Fruit fly (Drosophila melanogaster) whole organism, embryonic: ENCODE measurements around the gene CG11999.

ENCODE experiments used
- ATbp ChIP-seq: fragments of 200-800 bp; sonication (Bioruptor generic); optimal IDR thresholded peaks from 2 replicates; lab custom pipeline; 2017; ENCODE audit warnings: missing biosample characterization, mild to moderate bottlenecking, missing genetic modification characterization, missing genetic modification reagents
- Atf6 ChIP-seq: fragments of 200-800 bp; sonication (Bioruptor generic); IDR thresholded peaks from 2 replicates; pipeline ENCODE4 v1.3.6; 2022; ENCODE audit warnings: missing biosample characterization, missing genetic modification characterization
- B-H2 ChIP-seq: fragments of 200-800 bp; sonication (Bioruptor generic); optimal IDR thresholded peaks from 2 replicates; lab custom pipeline; 2018; ENCODE audit warnings: missing biosample characterization, mild to moderate bottlenecking, missing genetic modification characterization
- BEAF-32 ChIP-seq: fragments of 200-800 bp; sonication (Bioruptor generic); optimal IDR thresholded peaks from 3 replicates; lab custom pipeline; 2017; ENCODE audit warnings: missing biosample characterization, missing genetic modification characterization, mild to moderate bottlenecking, moderate library complexity, missing genetic modification reagents
- BtbVII ChIP-seq: fragments of 200-800 bp; sonication (Bioruptor generic); optimal IDR thresholded peaks from 3 replicates; lab custom pipeline; 2017; ENCODE audit warnings: missing biosample characterization, mild to moderate bottlenecking, missing genetic modification characterization
- CG10431 ChIP-seq: fragments of 200-800 bp; sonication (Bioruptor generic); optimal IDR thresholded peaks from 3 replicates; lab custom pipeline; 2018; ENCODE audit warnings: missing biosample characterization, mild to moderate bottlenecking, missing genetic modification characterization
- CG11504 ChIP-seq: fragments of 200-800 bp; sonication (Bioruptor generic); optimal IDR thresholded peaks from 3 replicates; lab custom pipeline; 2019; ENCODE audit warnings: missing biosample characterization, mild to moderate bottlenecking, missing genetic modification characterization, moderate library complexity
- CG12659 ChIP-seq: fragments of 200-800 bp; sonication (Bioruptor generic); optimal IDR thresholded peaks from 3 replicates; lab custom pipeline; 2017; ENCODE audit warnings: mild to moderate bottlenecking, missing biosample characterization, missing genetic modification reagents, missing genetic modification characterization
- CG13296 ChIP-seq: fragments of 200-800 bp; sonication (Bioruptor generic); optimal IDR thresholded peaks from 3 replicates; lab custom pipeline; 2018; ENCODE audit warnings: missing biosample characterization, mild to moderate bottlenecking, missing genetic modification characterization
- CG13894 ChIP-seq: fragments of 200-800 bp; sonication (Bioruptor generic); optimal IDR thresholded peaks from 3 replicates; lab custom pipeline; 2018; ENCODE audit warnings: missing biosample characterization, mild to moderate bottlenecking, missing genetic modification characterization, moderate library complexity
- CG15601 ChIP-seq: fragments of 200-800 bp; sonication (Bioruptor generic); optimal IDR thresholded peaks from 3 replicates; lab custom pipeline; 2019; ENCODE audit warnings: missing biosample characterization, mild to moderate bottlenecking, missing genetic modification characterization, moderate library complexity
- CG16813 ChIP-seq: fragments of 200-800 bp; sonication (Bioruptor generic); IDR thresholded peaks from 3 replicates; pipeline ENCODE4 v1.3.6; 2022; ENCODE audit warnings: missing biosample characterization, missing genetic modification characterization; ENCODE audit not compliant: partially characterized antibody
- CG17328 ChIP-seq: fragments of 200-800 bp; sonication (Bioruptor generic); IDR thresholded peaks from 2 replicates; pipeline ENCODE4 v1.3.6; 2022; ENCODE audit warnings: missing biosample characterization, missing genetic modification characterization
- CG17359 ChIP-seq: fragments of 200-800 bp; sonication (Bioruptor generic); optimal IDR thresholded peaks from 3 replicates; lab custom pipeline; 2018; ENCODE audit warnings: missing biosample characterization, mild to moderate bottlenecking, missing genetic modification characterization, moderate library complexity
- CG18619 ChIP-seq: fragments of 200-800 bp; sonication (Bioruptor generic); optimal IDR thresholded peaks from 3 replicates; lab custom pipeline; 2017; ENCODE audit warnings: missing biosample characterization, mild to moderate bottlenecking, missing genetic modification characterization
- CG2116 ChIP-seq: fragments of 200-800 bp; sonication (Bioruptor generic); optimal IDR thresholded peaks from 3 replicates; lab custom pipeline; 2018; ENCODE audit warnings: missing biosample characterization, mild to moderate bottlenecking, missing genetic modification characterization
- CG2889 ChIP-seq: fragments of 200-800 bp; sonication (Bioruptor generic); IDR thresholded peaks from 3 replicates; pipeline ENCODE4 v1.3.6; 2022; ENCODE audit warnings: missing biosample characterization, missing genetic modification characterization
- CG34224 ChIP-seq: fragments of 200-800 bp; sonication (Bioruptor generic); IDR thresholded peaks from 3 replicates; pipeline ENCODE4 v1.3.6; 2022; ENCODE audit warnings: missing biosample characterization, missing genetic modification characterization; ENCODE audit not compliant: partially characterized antibody
- CG42726 ChIP-seq: fragments of 200-800 bp; sonication (Bioruptor generic); IDR thresholded peaks from 2 replicates; pipeline ENCODE4 v1.3.6; 2022; ENCODE audit warnings: missing biosample characterization, missing genetic modification characterization; ENCODE audit not compliant: partially characterized antibody
- CG4328 ChIP-seq: fragments of 200-800 bp; sonication (Bioruptor generic); optimal IDR thresholded peaks from 3 replicates; lab custom pipeline; 2017; ENCODE audit warnings: missing biosample characterization, missing genetic modification reagents, missing genetic modification characterization
- CG5180 ChIP-seq: fragments of 200-800 bp; sonication (Bioruptor generic); optimal IDR thresholded peaks from 3 replicates; lab custom pipeline; 2017; ENCODE audit warnings: missing biosample characterization, missing genetic modification characterization, mild to moderate bottlenecking, moderate library complexity, missing genetic modification reagents
- CG6765 ChIP-seq: fragments of 200-800 bp; sonication (Bioruptor generic); optimal IDR thresholded peaks from 3 replicates; lab custom pipeline; 2017; ENCODE audit warnings: missing biosample characterization, mild to moderate bottlenecking, missing genetic modification characterization
- CG7963 ChIP-seq: fragments of 200-800 bp; sonication (Bioruptor generic); IDR thresholded peaks from 3 replicates; pipeline ENCODE4 v1.3.6; 2022; ENCODE audit warnings: missing biosample characterization, missing genetic modification characterization; ENCODE audit not compliant: partially characterized antibody
- CG9727 ChIP-seq: fragments of 200-800 bp; sonication (Bioruptor generic); optimal IDR thresholded peaks from 3 replicates; lab custom pipeline; 2017; ENCODE audit warnings: missing biosample characterization, mild to moderate bottlenecking, missing genetic modification characterization
- Deaf1 ChIP-seq: fragments of 200-800 bp; optimal IDR thresholded peaks from 3 replicates; lab custom pipeline; 2019; ENCODE audit warnings: missing biosample characterization, mild to moderate bottlenecking, missing genetic modification characterization, moderate library complexity
- Elba2 ChIP-seq: fragments of 200-800 bp; sonication (Bioruptor generic); optimal IDR thresholded peaks from 3 replicates; lab custom pipeline; 2016; ENCODE audit warnings: missing biosample characterization, missing genetic modification characterization
- Ets65A ChIP-seq: fragments of 200-800 bp; sonication (Bioruptor generic); peaks from one replicate; lab custom pipeline; 2016; ENCODE audit warnings: missing biosample characterization, missing genetic modification characterization
- HLH54F ChIP-seq: fragments of 200-800 bp; sonication (Bioruptor generic); optimal IDR thresholded peaks from 3 replicates; lab custom pipeline; 2016; ENCODE audit warnings: missing biosample characterization, missing genetic modification characterization
- Hmx ChIP-seq: fragments of 200-800 bp; sonication (Bioruptor generic); optimal IDR thresholded peaks from 2 replicates; lab custom pipeline; 2016; ENCODE audit warnings: missing biosample characterization, missing genetic modification characterization
- Hr3 ChIP-seq: fragments of 200-800 bp; sonication (Bioruptor generic); optimal IDR thresholded peaks from 3 replicates; lab custom pipeline; 2016; ENCODE audit warnings: missing biosample characterization, missing genetic modification characterization
- Med ChIP-seq: fragments of 200-800 bp; sonication (Bioruptor generic); peaks from one replicate; lab custom pipeline; 2016; ENCODE audit warnings: missing biosample characterization, missing genetic modification characterization, mild to moderate bottlenecking, inconsistent platforms, moderate library complexity
- Neu2 ChIP-seq: fragments of 200-800 bp; sonication (Bioruptor generic); optimal IDR thresholded peaks from 3 replicates; lab custom pipeline; 2016; ENCODE audit warnings: missing biosample characterization, missing genetic modification characterization, borderline replicate concordance
- Ptx1 ChIP-seq: fragments of 200-800 bp; sonication (Bioruptor generic); IDR thresholded peaks from 2 replicates; pipeline ENCODE4 v1.3.6; 2022; ENCODE audit warnings: missing biosample characterization, missing genetic modification characterization
- Scr ChIP-seq: fragments of 200-800 bp; sonication (Bioruptor generic); IDR thresholded peaks from 2 replicates; pipeline ENCODE4 v1.3.6; 2022; ENCODE audit warnings: missing biosample characterization, missing genetic modification characterization; ENCODE audit not compliant: partially characterized antibody
- Ssrp ChIP-seq: fragments of 200-800 bp; sonication (Bioruptor generic); optimal IDR thresholded peaks from 2 replicates; lab custom pipeline; 2018; ENCODE audit warnings: missing biosample characterization, mild to moderate bottlenecking, missing genetic modification characterization, moderate library complexity
- ara ChIP-seq: fragments of 200-800 bp; sonication (Bioruptor generic); IDR thresholded peaks from 2 replicates; pipeline ENCODE4 v1.3.6; 2022; ENCODE audit warnings: missing biosample characterization, missing genetic modification characterization
- cato ChIP-seq: fragments of 200-800 bp; sonication (Bioruptor generic); optimal IDR thresholded peaks from 2 replicates; lab custom pipeline; 2016; ENCODE audit warnings: missing biosample characterization, missing genetic modification characterization, borderline replicate concordance
- chif ChIP-seq, 2 experiments: fragments of 200-800 bp; sonication (Bioruptor generic); optimal IDR thresholded peaks; 3 replicates each; lab custom pipeline; 2016; ENCODE audit warnings: missing biosample characterization in 2 of 2, missing genetic modification characterization in 2 of 2
- gcm2 ChIP-seq: fragments of 200-800 bp; sonication (Bioruptor generic); optimal IDR thresholded peaks from 2 replicates; lab custom pipeline; 2016; ENCODE audit warnings: missing biosample characterization, missing genetic modification characterization
- insv ChIP-seq, 2 experiments: fragments of 200-800 bp; sonication (Bioruptor generic); optimal IDR thresholded peaks; 3 replicates each; lab custom pipeline; 2016 to 2018; ENCODE audit warnings: missing biosample characterization in 2 of 2, missing genetic modification characterization in 2 of 2
- inv ChIP-seq: fragments of 200-800 bp; sonication (Bioruptor generic); IDR thresholded peaks from 2 replicates; pipeline ENCODE4 v1.3.6; 2022; ENCODE audit warnings: missing biosample characterization, missing genetic modification characterization; ENCODE audit not compliant: partially characterized antibody
- lmd ChIP-seq: fragments of 200-800 bp; sonication (Bioruptor generic); IDR thresholded peaks from 2 replicates; pipeline ENCODE4 v1.3.6; 2022; ENCODE audit warnings: missing biosample characterization, missing genetic modification characterization
- odd ChIP-seq: fragments of 200-800 bp; sonication (Bioruptor generic); optimal IDR thresholded peaks from 2 replicates; lab custom pipeline; 2017; ENCODE audit warnings: missing biosample characterization, mild to moderate bottlenecking, missing genetic modification characterization
- repo ChIP-seq: fragments of 200-800 bp; sonication (Bioruptor generic); optimal IDR thresholded peaks from 2 replicates; lab custom pipeline; 2016; ENCODE audit warnings: missing biosample characterization, missing genetic modification characterization
- row ChIP-seq: fragments of 200-800 bp; sonication (Bioruptor generic); IDR thresholded peaks from 3 replicates; pipeline ENCODE4 v1.3.6; 2022; ENCODE audit warnings: missing biosample characterization, missing genetic modification characterization
- sens ChIP-seq: fragments of 200-800 bp; sonication (Bioruptor generic); peaks from one replicate; lab custom pipeline; 2016; ENCODE audit warnings: missing biosample characterization, missing genetic modification characterization
- shn ChIP-seq: fragments of 200-800 bp; sonication (Bioruptor generic); optimal IDR thresholded peaks from 3 replicates; lab custom pipeline; 2016; ENCODE audit warnings: missing biosample characterization, missing genetic modification characterization
- sna ChIP-seq: fragments of 200-800 bp; sonication (Bioruptor generic); IDR thresholded peaks from 2 replicates; pipeline ENCODE4 v1.3.6; 2022; ENCODE audit warnings: missing biosample characterization, missing genetic modification characterization; ENCODE audit not compliant: partially characterized antibody
- tll ChIP-seq, 2 experiments: fragments of 200-800 bp in 1 of 2; fragments of >200 bp in 1 of 2; sonication (Bioruptor generic) in 1 of 2; optimal IDR thresholded peaks; 2 replicates each; lab custom pipeline; 2017 to 2019; ENCODE audit warnings: missing biosample characterization in 2 of 2, missing genetic modification characterization in 2 of 2, mild to moderate bottlenecking in 1 of 2, moderate library complexity in 1 of 2
- unpg ChIP-seq: fragments of 200-800 bp; sonication (Bioruptor generic); optimal IDR thresholded peaks from 3 replicates; lab custom pipeline; 2018; ENCODE audit warnings: missing biosample characterization, mild to moderate bottlenecking, missing genetic modification characterization, moderate library complexity

CG11999 gene

dm6 chr3R:5309234-5309798 lies 45.2 kb downstream of the CG11999 start (continued):
- TF ChIP-seq CG15601 (tag; lab: Kevin White, UChicago) (no peak), CG18619 (no peak), CG5180 (no peak), CG7963 (GFP tag; lab: Robert Waterston, UW) (no peak), Ssrp (tag; lab: Kevin White, UChicago) (no peak), Ptx1 (GFP tag; lab: Robert Waterston, UW) (no peak), cato (GFP tag; lab: Kevin White, UChicago) (no peak), CG13296 (GFP tag; lab: Kevin White, UChicago) (peak; percentile 2), row (GFP tag; lab: Robert Waterston, UW) (no peak), CG17328 (GFP tag; lab: Robert Waterston, UW) (no peak), shn (GFP tag; lab: Kevin White, UChicago) (no peak), CG10431 (GFP tag; lab: Kevin White, UChicago) (no peak), sna (no peak), CG6765 (GFP tag; lab: Kevin White, UChicago) (no peak), CG2889 (no peak), Deaf1 (peak; percentile 25), CG11504 (tag; lab: Kevin White, UChicago) (no peak), Neu2 (no peak), CG2116 (GFP tag; lab: Kevin White, UChicago) (no peak), BEAF-32 (GFP tag; lab: Kevin White, UChicago) (no peak), Ets65A (GFP tag; lab: Kevin White, UChicago) (no peak), inv (no peak), HLH54F (GFP tag; lab: Kevin White, UChicago) (no peak), CG42726 (GFP tag; lab: Robert Waterston, UW) (no peak), Scr (GFP tag; lab: Robert Waterston, UW) (no peak), CG13894 (tag; lab: Kevin White, UChicago) (peak; percentile 19), insv (GFP tag; optimal IDR thresholded peaks at IDR 0.05; lab: Kevin White, UChicago) (no peak), BtbVII (GFP tag; lab: Kevin White, UChicago) (peak; percentile 22), unpg (no peak), Hmx (GFP tag; lab: Kevin White, UChicago) (no peak), ATbp (GFP tag; lab: Kevin White, UChicago) (no peak), Med (peak; percentile 28), sens (GFP tag; lab: Kevin White, UChicago) (peak; percentile 12), CG12659 (no peak), Elba2 (no peak), chif (GFP tag; optimal IDR thresholded peaks at IDR 0.05; lab: Kevin White, UChicago) (no peak), CG4328 (GFP tag; lab: Kevin White, UChicago) (no peak), Atf6 (GFP tag; lab: Robert Waterston, UW) (no peak), CG34224 (GFP tag; lab: Robert Waterston, UW) (no peak), CG17359 (tag; lab: Kevin White, UChicago) (peak; percentile 13), Hr3 (GFP tag; lab: Kevin White, UChicago) (no peak), ara (GFP tag; lab: Robert Waterston, UW) (no peak), lmd (GFP tag; lab: Robert Waterston, UW) (no peak), CG9727 (GFP tag; lab: Kevin White, UChicago) (no peak), B-H2 (GFP tag; lab: Kevin White, UChicago) (peak; percentile 22), CG16813 (GFP tag; lab: Robert Waterston, UW) (no peak), repo (GFP tag; lab: Kevin White, UChicago) (no peak), odd (GFP tag; lab: Kevin White, UChicago) (no peak), tll (GFP tag; optimal IDR thresholded peaks at IDR 0.05; lab: Kevin White, UChicago) (no peak), gcm2 (GFP tag; lab: Kevin White, UChicago) (no peak)
